Fruit fly (Drosophila melanogaster) Kc167 (cell line): ENCODE results near the gene Cht2.

Experiments used
- h ChIP-seq: fragments of >200 bp; optimal IDR thresholded peaks from 3 replicates; lab custom pipeline; 2018; ENCODE audit warnings: missing external identifiers
- psq ChIP-seq: fragments of >200 bp; optimal IDR thresholded peaks from 2 replicates; lab custom pipeline; 2017; ENCODE audit warnings: missing external identifiers
- ttk ChIP-seq: sonication (Bioruptor generic); optimal IDR thresholded peaks from 2 replicates; lab custom pipeline; 2017; ENCODE audit warnings: missing external identifiers

DNA sequence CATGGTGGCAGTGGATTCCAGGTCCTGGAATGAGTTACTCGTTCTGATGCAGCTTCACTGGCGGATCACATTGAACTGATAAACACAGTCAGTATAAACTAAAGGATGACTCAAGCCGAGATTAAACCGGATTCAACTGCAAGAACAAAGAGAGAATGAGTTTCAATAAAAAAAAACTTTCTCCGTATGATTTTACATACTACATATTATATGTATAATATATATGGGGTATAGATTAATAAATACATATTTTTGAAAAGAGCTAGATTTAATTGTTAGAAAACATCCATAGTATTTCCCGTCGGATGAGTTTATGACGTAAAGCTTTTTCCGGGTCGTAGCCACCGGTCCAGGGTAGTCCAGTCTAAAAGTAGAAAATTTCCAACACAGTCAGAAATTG lies 31.6 kb downstream of the Cht2 start, which contains the start of gene CG12035:
- TF ChIP-seq psq (lab: Kevin White, UChicago) (no peak), h (lab: Kevin White, UChicago) (no peak), ttk (lab: Kevin White, UChicago) (no peak)
